Worm (Caenorhabditis elegans) whole organism, mixed stage, embryonic: ENCODE measurements around the gene clec-167.

Experiments used
- ham-2 ChIP-seq: fragments of 200-800 bp; sonication (Bioruptor generic); optimal IDR thresholded peaks from 2 replicates; lab custom pipeline; 2018; ENCODE audit warnings: mild to moderate bottlenecking, missing genetic modification characterization, missing compliant biosample characterization
- lin-13 ChIP-seq: fragments of 150-350 bp; optimal IDR thresholded peaks from 2 replicates; lab custom pipeline; 2014; ENCODE audit warnings: missing biosample characterization, missing genetic modification characterization

DNA sequence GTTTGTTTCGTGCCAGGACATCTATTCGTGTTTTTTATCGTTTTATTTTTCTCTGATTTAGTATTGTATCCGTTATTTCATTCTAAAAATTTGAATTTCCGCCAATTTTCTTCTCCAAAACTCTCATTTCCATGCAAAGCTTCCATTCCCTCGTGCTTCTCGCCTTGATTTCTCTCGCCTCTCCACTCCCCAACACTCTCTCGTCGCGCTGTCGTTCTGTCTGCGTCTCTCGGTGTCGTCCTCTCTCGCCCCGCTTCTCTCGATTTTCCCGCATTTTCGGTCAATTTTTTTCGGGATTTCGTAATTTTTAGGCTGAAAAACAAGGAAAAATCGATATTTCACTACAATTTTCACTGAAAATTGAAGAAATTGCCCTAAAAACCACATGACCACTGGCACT lies 19.1 kb upstream of the clec-167 start, which contains the start of gene C09E9.1:
- TF ChIP-seq lin-13 (tag; lab: Kevin White, UChicago), result peak; percentile 26
- peak; percentile 0 for TF ChIP-seq ham-2
